Worm (Caenorhabditis elegans) whole organism, L2 larva: ENCODE data around the gene F56D6.22.
"Not testable (repeated sequence)": the region's sequence is repeated elsewhere in the genome, so short reads cannot be mapped to it uniquely, and the experiment has no call there.

ENCODE experiments used
- alr-1 ChIP-seq: fragments of 150-350 bp; optimal IDR thresholded peaks from 2 replicates; lab custom pipeline; 2014; ENCODE audit warnings: missing biosample characterization, missing genetic modification characterization
- aly-2 ChIP-seq: fragments of 150-350 bp; optimal IDR thresholded peaks from 2 replicates; lab custom pipeline; 2014; ENCODE audit warnings: missing biosample characterization, missing genetic modification characterization
- lin-11 ChIP-seq: fragments of 150-350 bp; sonication (generic microtip); optimal IDR thresholded peaks from 2 replicates; lab custom pipeline; 2014; ENCODE audit warnings: missing biosample characterization, missing genetic modification characterization, inconsistent platforms, mixed read lengths
- lin-39 ChIP-seq: fragments of 150-350 bp; optimal IDR thresholded peaks from 2 replicates; lab custom pipeline; 2014; ENCODE audit warnings: missing biosample characterization, missing genetic modification reagents, missing genetic modification characterization
- nhr-25 ChIP-seq: fragments of 150-350 bp; sonication (generic microtip); optimal IDR thresholded peaks from 3 replicates; lab custom pipeline; 2014; ENCODE audit warnings: missing biosample characterization, missing genetic modification characterization
- nhr-6 ChIP-seq: fragments of 150-350 bp; optimal IDR thresholded peaks from 2 replicates; lab custom pipeline; 2014; ENCODE audit warnings: missing biosample characterization, missing genetic modification characterization
- unc-62 ChIP-seq: fragments of 150-350 bp; optimal IDR thresholded peaks from 2 replicates; lab custom pipeline; 2014; ENCODE audit warnings: missing biosample characterization, missing genetic modification reagents, missing genetic modification characterization
- zag-1 ChIP-seq: fragments of 150-350 bp; optimal IDR thresholded peaks from 2 replicates; lab custom pipeline; 2014; ENCODE audit warnings: missing biosample characterization, missing genetic modification characterization

- not testable (repeated sequence) for TF ChIP-seq alr-1 (tag; lab: Kevin White, UChicago); unc-62 (GFP tag; lab: Kevin White, UChicago); nhr-6; lin-39 (tag; lab: Kevin White, UChicago); lin-11 (tag; lab: Kevin White, UChicago); aly-2 (tag; lab: Kevin White, UChicago); zag-1 (tag; lab: Kevin White, UChicago); nhr-25 (tag; lab: Kevin White, UChicago)
Measured at ce11 chrIV:3932408-3932807, 25.0 kb upstream of the F56D6.22 start, which contains the start of gene clec-70.
